Worm (Caenorhabditis elegans): ENCODE results near the gene C34F6.9.

Gene C34F6.9

DNA sequence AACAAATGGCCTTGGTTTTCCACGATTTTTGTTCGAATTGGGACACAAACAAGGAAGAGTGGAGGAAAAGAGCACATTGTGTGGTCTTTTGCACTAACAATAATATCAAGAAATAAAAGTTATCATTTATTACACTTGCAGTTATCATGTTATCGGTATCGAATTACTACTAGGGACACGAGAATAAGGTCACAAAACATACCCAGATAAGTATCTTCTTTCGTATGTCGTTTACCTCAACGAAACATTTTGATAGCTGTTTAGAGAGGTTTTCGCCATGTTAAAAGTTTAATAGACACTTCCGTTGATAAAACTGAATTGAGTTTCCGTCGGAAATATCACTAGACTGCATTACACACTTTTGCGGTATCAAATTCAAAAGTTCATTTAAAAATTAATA is 28.5 kb upstream of the C34F6.9 start:
- TF ChIP-seq ref-1 (GFP tag; conservative IDR thresholded peaks at IDR 0.05), result no peak
- TF ChIP-seq cog-1 (tag; optimal IDR thresholded peaks at IDR 0.05), result no peak
- TF ChIP-seq ztf-23 (GFP tag; IDR thresholded peaks at IDR 0.05), result no peak
- no peak for TF ChIP-seq med-1 (GFP tag; optimal IDR thresholded peaks at IDR 0.05; ENCODE audit: insufficient read depth)
- TF ChIP-seq flt-1 (GFP tag; IDR thresholded peaks at IDR 0.05), result no peak
- no peak for TF ChIP-seq tab-1 (GFP tag; IDR thresholded peaks at IDR 0.05)
- no peak for TF ChIP-seq T22C8.4 (GFP tag; IDR thresholded peaks at IDR 0.05)
- no peak for TF ChIP-seq klf-2 (GFP tag; conservative IDR thresholded peaks at IDR 0.05)
- no peak for TF ChIP-seq ztf-29 (GFP tag; IDR thresholded peaks at IDR 0.05)

DNA sequence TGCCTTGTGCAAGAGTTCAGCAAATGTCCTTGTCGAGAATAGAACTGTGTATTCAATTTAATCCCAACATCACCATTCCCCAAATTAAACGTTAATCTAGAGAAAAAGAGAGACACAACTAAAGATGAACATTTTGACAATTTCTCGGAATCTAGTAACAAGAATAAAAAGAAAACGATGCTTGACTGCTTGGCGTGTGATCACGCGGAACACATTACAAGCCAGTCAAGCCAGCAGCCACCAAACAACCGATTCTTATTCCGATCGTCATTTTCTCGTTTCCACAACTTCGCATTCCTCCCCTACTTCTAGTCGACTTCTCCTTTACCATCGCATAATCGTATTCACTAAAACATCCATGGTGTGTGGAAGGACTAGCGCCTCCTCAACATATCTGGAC is 26.9 kb upstream of the C34F6.9 start:
- TF ChIP-seq med-1 (GFP tag; optimal IDR thresholded peaks at IDR 0.05; ENCODE audit: insufficient read depth) (no peak), T22C8.4 (GFP tag; IDR thresholded peaks at IDR 0.05) (no peak), ztf-29 (GFP tag; IDR thresholded peaks at IDR 0.05) (no peak), ztf-23 (GFP tag; IDR thresholded peaks at IDR 0.05) (no peak), cog-1 (tag; optimal IDR thresholded peaks at IDR 0.05) (no peak), klf-2 (GFP tag; conservative IDR thresholded peaks at IDR 0.05) (no peak), ref-1 (GFP tag; conservative IDR thresholded peaks at IDR 0.05) (no peak), flt-1 (GFP tag; IDR thresholded peaks at IDR 0.05) (no peak), tab-1 (GFP tag; IDR thresholded peaks at IDR 0.05) (no peak)

DNA sequence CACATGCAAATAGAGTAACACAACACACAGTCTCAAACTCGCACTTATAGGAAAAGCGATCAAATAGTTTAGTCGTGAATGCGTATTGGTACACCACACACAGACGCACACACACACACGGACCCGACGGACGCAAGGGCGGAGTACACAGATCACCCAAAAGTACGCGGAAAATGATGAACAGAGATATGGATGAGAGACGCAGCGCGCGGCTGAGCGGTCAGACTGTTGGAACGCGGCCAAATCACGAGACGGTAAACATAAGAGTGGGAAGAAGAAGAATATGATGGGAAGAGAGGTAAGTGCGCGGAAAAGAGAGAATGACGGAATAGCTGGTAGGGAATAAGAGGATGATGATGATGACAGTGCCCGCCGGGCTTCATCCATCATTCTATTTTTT is 25.6 kb upstream of the C34F6.9 start:
- TF ChIP-seq tab-1 (GFP tag; IDR thresholded peaks at IDR 0.05) (no peak), ref-1 (GFP tag; conservative IDR thresholded peaks at IDR 0.05) (no peak), cog-1 (tag; optimal IDR thresholded peaks at IDR 0.05) (peak; percentile 2), klf-2 (GFP tag; conservative IDR thresholded peaks at IDR 0.05) (no peak), T22C8.4 (GFP tag; IDR thresholded peaks at IDR 0.05) (no peak), med-1 (GFP tag; optimal IDR thresholded peaks at IDR 0.05; ENCODE audit: insufficient read depth) (no peak), ztf-29 (GFP tag; IDR thresholded peaks at IDR 0.05) (no peak), ztf-23 (GFP tag; IDR thresholded peaks at IDR 0.05) (no peak), flt-1 (GFP tag; IDR thresholded peaks at IDR 0.05) (peak; percentile 37; the same call in 1 of the 2 replicates)

DNA sequence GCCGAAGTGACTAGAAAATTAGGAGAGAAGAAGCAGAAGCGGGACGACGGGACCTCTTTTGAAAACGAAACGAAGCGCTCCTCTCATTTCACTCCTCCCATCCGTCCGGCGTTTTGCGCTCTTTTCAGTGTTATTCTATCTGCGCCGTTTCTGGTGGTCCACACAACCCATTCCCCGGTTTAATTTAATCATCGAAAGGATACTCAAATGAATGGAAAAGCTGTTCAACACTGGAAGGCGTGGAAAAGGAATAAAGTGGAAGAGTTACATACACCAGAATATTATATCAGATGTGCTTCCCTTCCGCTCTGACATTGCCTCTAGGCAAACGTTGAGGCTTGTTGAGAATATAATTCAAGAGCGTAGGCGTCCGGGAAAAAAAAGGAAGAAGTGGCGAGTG is 22.6 kb upstream of the C34F6.9 start:
- TF ChIP-seq ztf-29 (GFP tag; IDR thresholded peaks at IDR 0.05) (no peak), flt-1 (GFP tag; IDR thresholded peaks at IDR 0.05) (no peak), ztf-23 (GFP tag; IDR thresholded peaks at IDR 0.05) (0 out of 2 replicates have a peak, but pooled peaks have one; percentile 41)

DNA sequence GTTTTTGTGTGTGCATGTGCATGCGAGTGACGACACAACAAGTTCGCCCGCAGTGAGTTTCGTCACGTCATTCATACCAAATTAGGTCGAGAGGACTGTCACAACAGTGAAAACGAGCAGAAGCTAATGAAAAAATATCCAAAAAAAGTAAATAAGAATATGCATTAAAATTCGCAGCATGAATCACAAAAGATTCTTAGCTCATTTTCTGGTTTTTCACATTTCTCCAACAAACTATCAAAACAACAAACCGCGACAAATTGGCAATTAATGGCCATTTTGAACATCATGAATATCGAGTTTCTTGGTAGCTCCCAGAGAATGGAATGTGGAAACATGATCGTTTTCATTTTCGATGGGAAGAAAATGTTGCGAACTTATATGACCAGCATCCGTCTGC is 21.2 kb upstream of the C34F6.9 start:
- TF ChIP-seq T22C8.4 (GFP tag; IDR thresholded peaks at IDR 0.05), result no peak
- no peak for TF ChIP-seq klf-2 (GFP tag; conservative IDR thresholded peaks at IDR 0.05)
- TF ChIP-seq ref-1 (GFP tag; conservative IDR thresholded peaks at IDR 0.05), result no peak
- no peak for TF ChIP-seq tab-1 (GFP tag; IDR thresholded peaks at IDR 0.05)
- no peak for TF ChIP-seq ztf-23 (GFP tag; IDR thresholded peaks at IDR 0.05)
- TF ChIP-seq ztf-29 (GFP tag; IDR thresholded peaks at IDR 0.05), result no peak
- TF ChIP-seq cog-1 (tag; optimal IDR thresholded peaks at IDR 0.05), result no peak
- TF ChIP-seq med-1 (GFP tag; optimal IDR thresholded peaks at IDR 0.05; ENCODE audit: insufficient read depth), result no peak
- no peak for TF ChIP-seq flt-1 (GFP tag; IDR thresholded peaks at IDR 0.05)

DNA sequence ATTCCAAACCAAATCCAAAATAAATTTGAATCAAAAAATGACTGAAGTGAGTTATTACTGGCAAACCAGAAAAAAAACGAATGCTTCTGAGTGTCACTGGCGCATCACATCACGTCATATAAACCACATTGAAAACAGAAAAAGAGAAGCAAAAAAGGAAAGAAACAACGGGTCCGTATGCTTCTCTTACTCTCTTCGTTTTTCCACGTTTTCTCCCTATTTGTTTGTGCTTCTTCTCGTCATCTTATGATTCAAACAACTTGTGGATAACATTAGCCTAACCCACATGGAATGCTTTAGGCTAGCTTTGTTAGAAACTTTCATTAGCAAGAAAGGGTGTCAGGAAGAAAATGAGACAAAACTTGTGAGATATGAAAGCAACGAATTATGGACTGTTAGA is 19.0 kb upstream of the C34F6.9 start:
- no peak for TF ChIP-seq med-1 (GFP tag; optimal IDR thresholded peaks at IDR 0.05; ENCODE audit: insufficient read depth)
- no peak for TF ChIP-seq tab-1 (GFP tag; IDR thresholded peaks at IDR 0.05)
- no peak for TF ChIP-seq ref-1 (GFP tag; conservative IDR thresholded peaks at IDR 0.05)
- no peak for TF ChIP-seq flt-1 (GFP tag; IDR thresholded peaks at IDR 0.05)
- TF ChIP-seq cog-1 (tag; optimal IDR thresholded peaks at IDR 0.05), result no peak
- no peak for TF ChIP-seq ztf-29 (GFP tag; IDR thresholded peaks at IDR 0.05)
- TF ChIP-seq klf-2 (GFP tag; conservative IDR thresholded peaks at IDR 0.05), result no peak
- no peak for TF ChIP-seq T22C8.4 (GFP tag; IDR thresholded peaks at IDR 0.05)
- no peak for TF ChIP-seq ztf-23 (GFP tag; IDR thresholded peaks at IDR 0.05)

DNA sequence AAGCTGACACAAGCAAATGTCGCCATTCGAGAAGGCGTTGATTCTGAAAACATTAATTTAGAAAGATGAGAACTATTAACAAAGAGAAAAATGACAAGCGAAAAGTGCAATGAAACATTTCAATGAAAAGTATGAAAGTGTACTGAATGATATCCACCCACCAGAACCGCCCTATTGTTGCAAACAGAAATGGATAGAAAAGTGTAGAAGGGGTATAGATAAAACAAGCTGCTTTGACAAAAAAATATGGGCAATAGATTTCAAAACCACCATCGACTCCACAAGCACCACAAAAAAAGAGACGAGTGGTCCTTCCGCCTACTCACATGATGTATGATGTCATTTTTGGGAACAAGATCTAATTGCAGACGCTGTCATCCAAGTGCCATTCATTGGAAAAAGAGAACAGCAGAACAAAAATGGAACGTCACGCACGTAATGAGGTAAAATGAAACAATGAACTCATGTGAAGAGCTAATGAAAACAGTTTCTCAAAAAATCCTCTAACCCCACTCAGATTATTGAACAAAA is 18.2 kb upstream of the C34F6.9 start, which contains the start of gene C34F6.10:
Gene C34F6.10, minus strand, starts transcription at position 51 of the 531 bp plus-strand sequence.
- no peak for TF ChIP-seq T22C8.4 (GFP tag; IDR thresholded peaks at IDR 0.05)
- TF ChIP-seq tab-1 (GFP tag; IDR thresholded peaks at IDR 0.05), result no peak
- TF ChIP-seq flt-1 (GFP tag; IDR thresholded peaks at IDR 0.05), result no peak
- no peak for TF ChIP-seq ztf-29 (GFP tag; IDR thresholded peaks at IDR 0.05)
- TF ChIP-seq med-1 (GFP tag; optimal IDR thresholded peaks at IDR 0.05; ENCODE audit: insufficient read depth), result no peak
- TF ChIP-seq ztf-23 (GFP tag; IDR thresholded peaks at IDR 0.05), result no peak
- no peak for TF ChIP-seq cog-1 (tag; optimal IDR thresholded peaks at IDR 0.05)
- no peak for TF ChIP-seq ref-1 (GFP tag; conservative IDR thresholded peaks at IDR 0.05)
- TF ChIP-seq klf-2 (GFP tag; conservative IDR thresholded peaks at IDR 0.05), result no peak

DNA sequence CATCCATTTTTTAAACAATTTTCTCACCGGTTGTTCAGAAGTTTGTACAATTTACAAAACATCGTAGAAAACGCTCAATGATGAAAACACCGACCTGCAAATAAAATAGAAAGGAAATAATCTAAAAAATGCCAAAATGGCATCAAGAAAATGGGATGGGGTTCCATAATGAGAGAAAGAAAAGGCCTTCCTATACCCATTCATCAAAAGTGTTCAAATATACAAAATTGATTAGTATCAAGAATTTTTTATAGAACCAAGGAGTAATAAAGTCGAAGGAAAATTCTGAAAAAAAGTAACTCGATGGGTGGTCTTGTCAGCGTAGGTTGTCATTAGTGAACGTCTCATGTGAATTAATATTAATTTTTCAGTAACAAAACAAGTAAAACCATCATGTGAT is 4.1 kb upstream of the C34F6.9 start, which contains the start of gene C34F6.12:
Gene C34F6.12, minus strand, starts transcription at position 101 of the 400 bp plus-strand sequence.
- TF ChIP-seq ref-1 (GFP tag; conservative IDR thresholded peaks at IDR 0.05) (no peak), T22C8.4 (GFP tag; IDR thresholded peaks at IDR 0.05) (no peak), flt-1 (GFP tag; IDR thresholded peaks at IDR 0.05) (no peak), klf-2 (GFP tag; conservative IDR thresholded peaks at IDR 0.05) (no peak), ztf-29 (GFP tag; IDR thresholded peaks at IDR 0.05) (no peak), med-1 (GFP tag; optimal IDR thresholded peaks at IDR 0.05; ENCODE audit: insufficient read depth) (no peak), tab-1 (GFP tag; IDR thresholded peaks at IDR 0.05) (no peak), ztf-23 (GFP tag; IDR thresholded peaks at IDR 0.05) (no peak), cog-1 (tag; optimal IDR thresholded peaks at IDR 0.05) (no peak)

DNA sequence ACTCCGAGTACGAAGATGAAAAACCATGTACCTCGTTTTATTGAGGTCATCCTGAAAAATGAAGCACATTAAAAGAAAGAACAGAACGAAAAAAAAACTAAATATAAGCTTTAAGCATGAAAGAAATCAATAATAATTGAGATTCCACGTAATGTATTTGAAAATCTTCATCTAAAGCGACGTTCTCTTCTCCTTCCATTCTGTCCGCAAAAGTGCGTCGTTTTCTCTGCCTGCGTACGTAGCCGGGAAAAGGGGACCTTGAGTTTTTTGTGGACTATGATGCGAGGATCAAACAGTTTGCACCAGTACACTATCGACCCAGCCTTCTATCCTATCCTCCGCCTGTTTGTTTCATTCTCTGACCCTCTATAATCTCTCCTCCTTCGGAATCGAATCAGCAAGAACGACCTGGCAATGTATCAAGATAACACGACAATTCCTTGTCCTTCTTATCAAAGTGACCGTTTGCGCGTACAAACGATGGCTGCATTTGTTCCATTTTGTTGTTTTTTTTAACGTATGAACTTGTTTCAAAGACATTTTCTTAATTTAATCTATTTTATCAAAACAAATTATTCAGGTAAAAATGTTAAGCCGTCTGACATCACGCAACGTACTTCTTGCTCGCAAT is 6.9 kb downstream of the C34F6.9 start, which contains the start of the genes C34F6.7 and idh-2:
Gene C34F6.7, minus strand, starts transcription at position 51 of the 631 bp plus-strand sequence.
Gene idh-2, plus strand, starts transcription at position 581 of the 631 bp plus-strand sequence.
- no peak for TF ChIP-seq med-1 (GFP tag; optimal IDR thresholded peaks at IDR 0.05; ENCODE audit: insufficient read depth)
- no peak for TF ChIP-seq klf-2 (GFP tag; conservative IDR thresholded peaks at IDR 0.05)
- TF ChIP-seq ztf-23 (GFP tag; IDR thresholded peaks at IDR 0.05), result no peak
- no peak for TF ChIP-seq tab-1 (GFP tag; IDR thresholded peaks at IDR 0.05)
- no peak for TF ChIP-seq T22C8.4 (GFP tag; IDR thresholded peaks at IDR 0.05)
- no peak for TF ChIP-seq ref-1 (GFP tag; conservative IDR thresholded peaks at IDR 0.05)
- TF ChIP-seq ztf-29 (GFP tag; IDR thresholded peaks at IDR 0.05), result no peak
- no peak for TF ChIP-seq cog-1 (tag; optimal IDR thresholded peaks at IDR 0.05)
- TF ChIP-seq flt-1 (GFP tag; IDR thresholded peaks at IDR 0.05), result no peak
